Fruit fly (Drosophila melanogaster) whole organism, embryonic: ENCODE results near the gene CG11309.
A peak's percentile ranks its signal among the peaks of the same experiment; 100 is the strongest.

Source experiments
- Adf1 ChIP-seq: fragments of 200-800 bp; sonication (Bioruptor generic); IDR thresholded peaks from 2 replicates; pipeline ENCODE4 v1.3.6; 2022; ENCODE audit warnings: missing biosample characterization, missing genetic modification characterization
- CG10321 ChIP-seq: fragments of 200-800 bp; sonication (Bioruptor generic); IDR thresholded peaks from 2 replicates; pipeline ENCODE4 v1.3.6; 2022; ENCODE audit warnings: missing biosample characterization, missing genetic modification characterization
- CG11093 ChIP-seq: fragments of 200-800 bp; sonication (Bioruptor generic); IDR thresholded peaks from 3 replicates; pipeline ENCODE4 v1.3.6; 2022; ENCODE audit warnings: missing biosample characterization, missing genetic modification characterization
- CG13894 ChIP-seq: fragments of 200-800 bp; sonication (Bioruptor generic); optimal IDR thresholded peaks from 3 replicates; lab custom pipeline; 2018; ENCODE audit warnings: missing biosample characterization, mild to moderate bottlenecking, missing genetic modification characterization, moderate library complexity
- CG14441 ChIP-seq: fragments of 200-800 bp; sonication (Bioruptor generic); IDR thresholded peaks from 2 replicates; pipeline ENCODE4 v1.3.6; 2022; ENCODE audit warnings: missing biosample characterization, missing genetic modification characterization
- CG15011 ChIP-seq: fragments of 200-800 bp; sonication (Bioruptor generic); optimal IDR thresholded peaks from 3 replicates; lab custom pipeline; 2018; ENCODE audit warnings: missing biosample characterization, mild to moderate bottlenecking, missing genetic modification characterization
- CG15696 ChIP-seq: fragments of 200-800 bp; sonication (Bioruptor generic); optimal IDR thresholded peaks from 2 replicates; lab custom pipeline; 2019; ENCODE audit warnings: missing biosample characterization, mild to moderate bottlenecking, missing genetic modification characterization, moderate library complexity
- CG17328 ChIP-seq: fragments of 200-800 bp; sonication (Bioruptor generic); IDR thresholded peaks from 2 replicates; pipeline ENCODE4 v1.3.6; 2022; ENCODE audit warnings: missing biosample characterization, missing genetic modification characterization
- CG1832 ChIP-seq: fragments of 200-800 bp; sonication (Bioruptor generic); optimal IDR thresholded peaks from 2 replicates; lab custom pipeline; 2017; ENCODE audit warnings: missing biosample characterization, mild to moderate bottlenecking, missing genetic modification characterization, inconsistent platforms
- CG3838 ChIP-seq: fragments of 200-800 bp; sonication (Bioruptor generic); optimal IDR thresholded peaks from 3 replicates; lab custom pipeline; 2016; ENCODE audit warnings: missing biosample characterization, missing genetic modification characterization
- CG3847 ChIP-seq: fragments of 200-800 bp; sonication (Bioruptor generic); IDR thresholded peaks from 2 replicates; pipeline ENCODE4 v1.3.6; 2022; ENCODE audit warnings: missing biosample characterization, missing genetic modification characterization
- CG7987 ChIP-seq: fragments of 200-800 bp; sonication (Bioruptor generic); optimal IDR thresholded peaks from 2 replicates; lab custom pipeline; 2018; ENCODE audit warnings: missing biosample characterization, mild to moderate bottlenecking, missing genetic modification characterization, moderate library complexity
- Camta ChIP-seq: fragments of 200-800 bp; sonication (Bioruptor generic); optimal IDR thresholded peaks from 2 replicates; lab custom pipeline; 2016; ENCODE audit warnings: missing biosample characterization, missing genetic modification characterization
- Dbx ChIP-seq: fragments of 200-800 bp; sonication (Bioruptor generic); IDR thresholded peaks from 3 replicates; pipeline ENCODE4 v1.3.6; 2022; ENCODE audit warnings: missing biosample characterization, missing genetic modification characterization
- Dip2 ChIP-seq: fragments of 200-800 bp; sonication (Bioruptor generic); IDR thresholded peaks from 2 replicates; pipeline ENCODE4 v1.3.6; 2022; ENCODE audit warnings: missing biosample characterization, missing genetic modification characterization
- ERR ChIP-seq: fragments of 200-800 bp; sonication (Bioruptor generic); optimal IDR thresholded peaks from 2 replicates; lab custom pipeline; 2016; ENCODE audit warnings: missing biosample characterization, missing genetic modification characterization
- H15 ChIP-seq: fragments of 200-800 bp; sonication (Bioruptor generic); IDR thresholded peaks from 3 replicates; pipeline ENCODE4 v1.3.6; 2022; ENCODE audit warnings: missing biosample characterization, missing genetic modification characterization
- Mrtf ChIP-seq: fragments of 200-800 bp; sonication (Bioruptor generic); IDR thresholded peaks from 3 replicates; pipeline ENCODE4 v1.3.6; 2022; ENCODE audit warnings: missing biosample characterization, missing genetic modification characterization
- Nf-YC ChIP-seq: fragments of 200-800 bp; optimal IDR thresholded peaks from 3 replicates; lab custom pipeline; 2019; ENCODE audit warnings: missing biosample characterization, mild to moderate bottlenecking, missing genetic modification characterization, moderate library complexity
- Oaz ChIP-seq: fragments of 200-800 bp; sonication (Bioruptor generic); IDR thresholded peaks from 2 replicates; pipeline ENCODE4 v1.3.6; 2022; ENCODE audit warnings: missing biosample characterization, missing genetic modification characterization
- Opbp ChIP-seq: fragments of 200-800 bp; sonication (Bioruptor generic); IDR thresholded peaks from 3 replicates; pipeline ENCODE4 v1.3.6; 2022; ENCODE audit warnings: missing biosample characterization, missing genetic modification characterization; ENCODE audit not compliant: partially characterized antibody
- PHDP ChIP-seq: fragments of 200-800 bp; sonication (Bioruptor generic); optimal IDR thresholded peaks from 3 replicates; lab custom pipeline; 2018; ENCODE audit warnings: missing biosample characterization, mild to moderate bottlenecking, missing genetic modification characterization, moderate library complexity
- Rfx ChIP-seq: fragments of 200-800 bp; sonication (Bioruptor generic); IDR thresholded peaks from 2 replicates; pipeline ENCODE4 v1.3.6; 2022; ENCODE audit warnings: missing biosample characterization, missing genetic modification characterization
- abd-A ChIP-seq: fragments of 200-800 bp; sonication (Bioruptor generic); optimal IDR thresholded peaks from 3 replicates; lab custom pipeline; 2019; ENCODE audit warnings: missing biosample characterization, mild to moderate bottlenecking, missing genetic modification characterization, moderate library complexity
- caup ChIP-seq: fragments of 200-800 bp; sonication (Bioruptor generic); optimal IDR thresholded peaks from 3 replicates; lab custom pipeline; 2017; ENCODE audit warnings: missing biosample characterization, mild to moderate bottlenecking, missing genetic modification characterization, moderate library complexity; ENCODE audit not compliant: severe bottlenecking
- chinmo ChIP-seq: fragments of 200-800 bp; sonication (Bioruptor generic); IDR thresholded peaks from 4 replicates; pipeline ENCODE4 v1.3.6; 2022; ENCODE audit warnings: missing biosample characterization, missing genetic modification characterization; ENCODE audit not compliant: partially characterized antibody
- corto ChIP-seq: fragments of 200-800 bp; sonication (Bioruptor generic); optimal IDR thresholded peaks from 2 replicates; lab custom pipeline; 2016; ENCODE audit warnings: missing biosample characterization, mild to moderate bottlenecking, missing genetic modification characterization, moderate library complexity
- croc ChIP-seq: fragments of 200-800 bp; sonication (Bioruptor generic); conservative IDR thresholded peaks from 3 replicates; pipeline ENCODE4 v1.3.6; 2022; ENCODE audit warnings: missing biosample characterization, missing genetic modification characterization
- danr ChIP-seq: fragments of 200-800 bp; sonication (Bioruptor generic); IDR thresholded peaks from 2 replicates; pipeline ENCODE4 v1.3.6; 2022; ENCODE audit warnings: missing biosample characterization, missing genetic modification characterization
- disco-r ChIP-seq: fragments of 200-800 bp; sonication (Bioruptor generic); optimal IDR thresholded peaks from 2 replicates; lab custom pipeline; 2016; ENCODE audit warnings: missing biosample characterization, missing genetic modification characterization
- ems ChIP-seq: fragments of 200-800 bp; sonication (Bioruptor generic); optimal IDR thresholded peaks from 3 replicates; lab custom pipeline; 2016; ENCODE audit warnings: missing biosample characterization, missing genetic modification characterization
- fd3F ChIP-seq: fragments of 200-800 bp; sonication (Bioruptor generic); optimal IDR thresholded peaks from 2 replicates; lab custom pipeline; 2018; ENCODE audit warnings: missing biosample characterization, mild to moderate bottlenecking, missing genetic modification characterization, moderate library complexity
- fd64A ChIP-seq: fragments of 200-800 bp; sonication (Bioruptor generic); optimal IDR thresholded peaks from 3 replicates; lab custom pipeline; 2018; ENCODE audit warnings: missing biosample characterization, mild to moderate bottlenecking, missing genetic modification characterization
- fru ChIP-seq: fragments of >200 bp; optimal IDR thresholded peaks from 2 replicates; lab custom pipeline; 2017
- mam ChIP-seq: fragments of 200-800 bp; sonication (Bioruptor generic); optimal IDR thresholded peaks from 3 replicates; lab custom pipeline; 2016; ENCODE audit warnings: missing biosample characterization, missing genetic modification characterization
- nau ChIP-seq: fragments of 200-800 bp; sonication (Bioruptor generic); optimal IDR thresholded peaks from 3 replicates; lab custom pipeline; 2017; ENCODE audit warnings: missing biosample characterization, mild to moderate bottlenecking, missing genetic modification characterization, missing genetic modification reagents
- nerfin-2 ChIP-seq: fragments of 200-800 bp; sonication (Bioruptor generic); IDR thresholded peaks from 2 replicates; pipeline ENCODE4 v1.3.6; 2022; ENCODE audit warnings: missing biosample characterization, missing genetic modification characterization; ENCODE audit not compliant: partially characterized antibody
- sd ChIP-seq: fragments of 200-800 bp; sonication (Bioruptor generic); optimal IDR thresholded peaks from 3 replicates; lab custom pipeline; 2018; ENCODE audit warnings: missing biosample characterization, mild to moderate bottlenecking, missing genetic modification characterization, moderate library complexity
- sob ChIP-seq: fragments of 200-800 bp; sonication (Bioruptor generic); IDR thresholded peaks from 2 replicates; pipeline ENCODE4 v1.3.6; 2022; ENCODE audit warnings: missing biosample characterization, missing genetic modification characterization
- usp ChIP-seq: fragments of >200 bp; optimal IDR thresholded peaks from 2 replicates; lab custom pipeline; 2017; ENCODE audit warnings: missing biosample characterization, missing genetic modification characterization
- vvl ChIP-seq: fragments of 200-800 bp; sonication (Bioruptor generic); IDR thresholded peaks from 2 replicates; pipeline ENCODE4 v1.3.6; 2022; ENCODE audit warnings: missing biosample characterization, missing genetic modification characterization
- zen ChIP-seq: fragments of 200-800 bp; sonication (Bioruptor generic); optimal IDR thresholded peaks from 3 replicates; lab custom pipeline; 2018; ENCODE audit warnings: missing biosample characterization, mild to moderate bottlenecking, missing genetic modification characterization, moderate library complexity

Gene CG11309

DNA sequence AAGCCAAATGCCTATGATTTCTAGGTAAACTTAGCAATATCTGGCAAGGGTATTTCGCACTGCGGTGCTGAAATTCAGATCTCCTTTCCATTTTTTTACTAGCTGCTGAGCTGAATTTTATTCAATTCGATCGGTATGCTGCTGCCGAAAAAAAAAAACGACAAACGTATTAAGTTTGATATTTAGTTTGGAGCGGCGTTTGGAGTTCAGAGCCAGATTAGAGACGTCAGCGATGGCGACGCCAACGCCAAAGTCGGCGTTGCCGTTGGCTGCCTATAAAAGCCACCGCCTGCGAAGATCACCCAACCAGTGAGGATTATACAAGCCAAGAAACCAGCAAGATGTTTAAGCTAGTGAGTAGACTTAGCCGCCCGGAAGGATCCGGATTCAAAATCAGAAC, 4.2 kb downstream of the CG11309 start, which contains the start of gene Cpr78Cc:
Gene Cpr78Cc (plus strand): TSS at position 301 of the 400 bp plus-strand sequence.
- TF ChIP-seq Adf1 (peak; percentile 37; the same call in 1 of the 2 replicates), CG3838 (GFP tag; lab: Kevin White, UChicago) (no peak), CG1832 (no peak), Rfx (GFP tag; lab: Robert Waterston, UW) (peak; percentile 18; the same call in 1 of the 2 replicates), PHDP (tag; lab: Kevin White, UChicago) (no peak), nau (GFP tag; lab: Kevin White, UChicago) (no peak), corto (GFP tag; lab: Kevin White, UChicago) (no peak), Mrtf (GFP tag; lab: Robert Waterston, UW) (no peak), CG13894 (peak; percentile 15), nerfin-2 (GFP tag; lab: Robert Waterston, UW) (no peak), CG3847 (no peak), mam (GFP tag; lab: Kevin White, UChicago) (no peak), usp (GFP tag; lab: Kevin White, UChicago) (no peak), croc (GFP tag; lab: Robert Waterston, UW) (no peak), Camta (no peak), disco-r (GFP tag; lab: Kevin White, UChicago) (no peak), CG14441 (GFP tag; lab: Robert Waterston, UW) (no peak), fru (lab: Kevin White, UChicago) (no peak), CG7987 (GFP tag; lab: Kevin White, UChicago) (no peak), Opbp (GFP tag; lab: Robert Waterston, UW) (no peak), CG15011 (GFP tag; lab: Kevin White, UChicago) (no peak), fd3F (GFP tag; lab: Kevin White, UChicago) (no peak), CG15696 (tag; lab: Kevin White, UChicago) (no peak), caup (GFP tag; lab: Kevin White, UChicago) (no peak)

DNA sequence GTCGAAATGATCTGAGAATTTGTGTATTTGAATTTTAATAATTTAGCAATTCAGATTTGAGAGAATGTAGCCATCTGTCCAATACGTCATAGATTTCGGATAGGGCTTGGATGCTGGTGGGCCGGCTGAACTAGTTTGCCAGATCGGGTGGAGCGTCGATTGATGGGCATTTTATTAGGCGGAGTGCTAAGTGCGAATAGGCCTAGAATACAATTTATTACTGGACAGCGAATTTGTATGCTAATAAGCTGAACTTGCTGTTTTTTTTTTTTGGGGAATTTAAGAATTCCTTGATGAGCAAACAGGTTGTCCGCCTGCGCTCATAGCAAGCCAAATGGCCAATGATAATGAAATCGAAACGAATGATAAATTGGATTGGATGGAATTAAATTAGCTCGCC, 5.3 kb downstream of the CG11309 start:
- no peak for TF ChIP-seq H15
- no peak for TF ChIP-seq fd64A
- no peak; the same call in 1 of the 2 replicates for TF ChIP-seq vvl (GFP tag; lab: Robert Waterston, UW)
- no peak for TF ChIP-seq ems (GFP tag; lab: Kevin White, UChicago)
- TF ChIP-seq abd-A (tag; lab: Kevin White, UChicago): peak; percentile 86
- TF ChIP-seq CG10321 (GFP tag; lab: Robert Waterston, UW): no peak
- TF ChIP-seq danr: no peak
- TF ChIP-seq CG11093 (GFP tag; lab: Robert Waterston, UW): no peak
- no peak for TF ChIP-seq CG17328 (GFP tag; lab: Robert Waterston, UW)
- no peak for TF ChIP-seq ERR (GFP tag; lab: Kevin White, UChicago)
- TF ChIP-seq nau (GFP tag; lab: Kevin White, UChicago): no peak
- TF ChIP-seq chinmo: 0 out of 4 replicates have a peak, but pooled peaks have one; percentile 37
- TF ChIP-seq Nf-YC (tag; lab: Kevin White, UChicago): no peak
- TF ChIP-seq sob: no peak
- no peak for TF ChIP-seq CG3838 (GFP tag; lab: Kevin White, UChicago)
- TF ChIP-seq CG13894: peak; percentile 45
- no peak for TF ChIP-seq Dbx (GFP tag; lab: Robert Waterston, UW)
- no peak for TF ChIP-seq zen (tag; lab: Kevin White, UChicago)
- no peak for TF ChIP-seq Oaz (GFP tag; lab: Robert Waterston, UW)
- peak; percentile 82 for TF ChIP-seq sd (tag; lab: Kevin White, UChicago)
- no peak for TF ChIP-seq Dip2 (GFP tag; lab: Robert Waterston, UW)
- TF ChIP-seq, all 482 proteins: peak for 4
